Worm (Caenorhabditis elegans): ENCODE data around the gene R07B7.6.

ce11 chrV:12121274-12121673, 46.5 kb upstream of the R07B7.6 start, which contains the start of gene C13C4.6:
- TF ChIP-seq snu-23 (GFP tag; optimal IDR thresholded peaks at IDR 0.05) = no peak
- no peak for TF ChIP-seq unc-86 (tag; optimal IDR thresholded peaks at IDR 0.05)
